Worm (Caenorhabditis elegans) whole organism, young adult: ENCODE results near the gene ZK105.13.

Source experiments
- B0336.3 ChIP-seq: fragments of 200-800 bp; sonication (Bioruptor generic); IDR thresholded peaks from 2 replicates; pipeline ENCODE4 v1.3.6; 2022; ENCODE audit warnings: missing genetic modification characterization, missing compliant biosample characterization
- F33H1.4 ChIP-seq: fragments of 200-800 bp; sonication (Bioruptor generic); IDR thresholded peaks from 2 replicates; pipeline ENCODE4 v1.3.6; 2022; ENCODE audit warnings: missing genetic modification reagents, missing genetic modification characterization, missing compliant biosample characterization
- F39B2.1 ChIP-seq: fragments of 200-800 bp; sonication (Bioruptor generic); IDR thresholded peaks from 2 replicates; pipeline ENCODE4 v1.3.6; 2022; ENCODE audit warnings: missing genetic modification reagents, missing genetic modification characterization, missing compliant biosample characterization
- F52B5.7 ChIP-seq: sonication (generic microtip); optimal IDR thresholded peaks from 2 replicates; lab custom pipeline; 2016; ENCODE audit warnings: mild to moderate bottlenecking, missing genetic modification characterization, missing compliant biosample characterization
- F55B11.4 ChIP-seq: sonication (generic microtip); optimal IDR thresholded peaks from 2 replicates; lab custom pipeline; 2016; ENCODE audit warnings: missing compliant biosample characterization, missing genetic modification characterization, borderline replicate concordance; ENCODE audit not compliant: insufficient read depth
- K12H6.12 ChIP-seq: fragments of 200-800 bp; sonication (Bioruptor generic); optimal IDR thresholded peaks from 2 replicates; lab custom pipeline; 2018; ENCODE audit warnings: mild to moderate bottlenecking, missing genetic modification characterization, missing compliant biosample characterization
- Y53G8AR.9 ChIP-seq: fragments of 200-800 bp; sonication (Bioruptor generic); conservative IDR thresholded peaks from 2 replicates; pipeline ENCODE4 v1.3.6; 2022; ENCODE audit warnings: missing genetic modification reagents, missing genetic modification characterization, missing compliant biosample characterization
- akir-1 ChIP-seq: fragments of 200-800 bp; sonication (Bioruptor generic); optimal IDR thresholded peaks from 2 replicates; lab custom pipeline; 2018; ENCODE audit warnings: mild to moderate bottlenecking, missing genetic modification characterization, moderate library complexity, missing compliant biosample characterization
- ama-1 ChIP-seq, 3 experiments: fragments of 150-350 bp in 1 of 3; sonication (generic microtip) in 2 of 3; optimal IDR thresholded peaks; 2 replicates each; lab custom pipeline; 2014 to 2018; ENCODE audit warnings: missing biosample characterization in 2 of 3, missing genetic modification characterization in 2 of 3, missing genetic modification reagents in 2 of 3
- attf-3 ChIP-seq: fragments of 200-800 bp; sonication (Bioruptor generic); conservative IDR thresholded peaks from 2 replicates; pipeline ENCODE4 v1.3.6; 2022; ENCODE audit warnings: missing genetic modification reagents, missing genetic modification characterization, missing compliant biosample characterization
- bed-1 ChIP-seq: fragments of 200-800 bp; sonication (Bioruptor generic); IDR thresholded peaks from 2 replicates; pipeline ENCODE4 v1.3.6; 2022; ENCODE audit warnings: missing genetic modification reagents, missing genetic modification characterization, missing compliant biosample characterization
- bed-2 ChIP-seq: fragments of 200-800 bp; sonication (Bioruptor generic); IDR thresholded peaks from 2 replicates; pipeline ENCODE4 v1.3.6; 2022; ENCODE audit warnings: missing genetic modification reagents, missing genetic modification characterization, missing compliant biosample characterization
- ccch-3 ChIP-seq: fragments of 200-800 bp; sonication (Bioruptor generic); optimal IDR thresholded peaks from 2 replicates; lab custom pipeline; 2018; ENCODE audit warnings: mild to moderate bottlenecking, missing genetic modification characterization, missing compliant biosample characterization
- cebp-2 ChIP-seq: fragments of 200-800 bp; sonication (Bioruptor generic); IDR thresholded peaks from 2 replicates; pipeline ENCODE4 v1.3.6; 2022; ENCODE audit warnings: missing genetic modification characterization, missing compliant biosample characterization
- ceh-27 ChIP-seq: fragments of 200-800 bp; sonication (Bioruptor generic); optimal IDR thresholded peaks from 2 replicates; lab custom pipeline; 2018; ENCODE audit warnings: mild to moderate bottlenecking, missing genetic modification characterization, moderate library complexity, missing compliant biosample characterization
- dox-1 ChIP-seq: fragments of 200-800 bp; sonication (Bioruptor generic); IDR thresholded peaks from 2 replicates; pipeline ENCODE4 v1.3.6; 2022; ENCODE audit warnings: missing genetic modification reagents, missing genetic modification characterization, missing compliant biosample characterization
- egl-18 ChIP-seq: fragments of 200-800 bp; sonication (Bioruptor generic); IDR thresholded peaks from 2 replicates; pipeline ENCODE4 v1.3.6; 2022; ENCODE audit warnings: missing genetic modification reagents, missing genetic modification characterization, missing compliant biosample characterization
- egl-44 ChIP-seq: fragments of 200-800 bp; sonication (Bioruptor generic); IDR thresholded peaks from 2 replicates; pipeline ENCODE4 v1.3.6; 2022; ENCODE audit warnings: missing genetic modification reagents, missing genetic modification characterization, missing compliant biosample characterization
- him-1 ChIP-seq: sonication (generic microtip); optimal IDR thresholded peaks from 2 replicates; lab custom pipeline; 2016; ENCODE audit warnings: missing genotype, missing genetic modification reagents, missing genetic modification characterization, missing compliant biosample characterization
- hmg-20 ChIP-seq: fragments of 200-800 bp; sonication (Bioruptor generic); IDR thresholded peaks from 2 replicates; pipeline ENCODE4 v1.3.6; 2022; ENCODE audit warnings: missing genetic modification reagents, missing genetic modification characterization, missing compliant biosample characterization
- lag-1 ChIP-seq: fragments of 200-800 bp; sonication (Bioruptor generic); IDR thresholded peaks from 2 replicates; pipeline ENCODE4 v1.3.6; 2022; ENCODE audit warnings: missing genetic modification reagents, missing genetic modification characterization, missing compliant biosample characterization
- let-607 ChIP-seq, 2 experiments: fragments of 200-800 bp in 1 of 2; sonication (Bioruptor generic) in 1 of 2; sonication (generic microtip) in 1 of 2; optimal IDR thresholded peaks; 2 replicates each; lab custom pipeline; 2016 to 2018; ENCODE audit warnings: mild to moderate bottlenecking in 2 of 2, missing compliant biosample characterization in 2 of 2, missing genetic modification characterization in 2 of 2, moderate library complexity in 2 of 2, missing genotype in 1 of 2
- lin-35 ChIP-seq, 3 experiments: fragments of 150-350 bp in 2 of 3; sonication (generic microtip) in 1 of 3; optimal IDR thresholded peaks; 2 replicates each; lab custom pipeline; 2014 to 2018; ENCODE audit warnings: missing biosample characterization in 3 of 3, missing genetic modification characterization in 3 of 3, missing genetic modification reagents in 3 of 3
- lin-40 ChIP-seq: sonication (generic microtip); optimal IDR thresholded peaks from 2 replicates; lab custom pipeline; 2016; ENCODE audit warnings: missing genetic modification characterization, mild to moderate bottlenecking, missing compliant biosample characterization, missing genotype, missing genetic modification reagents
- lsl-1 ChIP-seq: fragments of 200-800 bp; sonication (Bioruptor generic); optimal IDR thresholded peaks from 2 replicates; lab custom pipeline; 2018; ENCODE audit warnings: mild to moderate bottlenecking, missing genetic modification characterization, moderate library complexity, missing compliant biosample characterization
- lsy-27 ChIP-seq: sonication (generic microtip); optimal IDR thresholded peaks from 2 replicates; lab custom pipeline; 2017; ENCODE audit warnings: missing genetic modification characterization, mild to moderate bottlenecking, missing compliant biosample characterization, antibody characterized with exemption, missing genotype, borderline replicate concordance; ENCODE audit not compliant: insufficient read depth
- madf-10 ChIP-seq: sonication (generic microtip); optimal IDR thresholded peaks from 2 replicates; lab custom pipeline; 2016; ENCODE audit warnings: mild to moderate bottlenecking, missing genetic modification characterization, missing compliant biosample characterization
- madf-8 ChIP-seq: fragments of 200-800 bp; sonication (Bioruptor generic); conservative IDR thresholded peaks from 2 replicates; pipeline ENCODE4 v1.3.6; 2022; ENCODE audit warnings: missing genetic modification reagents, missing genetic modification characterization, missing compliant biosample characterization
- mcd-1 ChIP-seq: fragments of 200-800 bp; sonication (Bioruptor generic); IDR thresholded peaks from 2 replicates; pipeline ENCODE4 v1.3.6; 2022; ENCODE audit warnings: missing genetic modification reagents, missing genetic modification characterization, missing compliant biosample characterization
- nfya-2 ChIP-seq: fragments of 200-800 bp; sonication (Bioruptor generic); IDR thresholded peaks from 2 replicates; pipeline ENCODE4 v1.3.6; 2022; ENCODE audit warnings: missing genetic modification reagents, missing genetic modification characterization, missing compliant biosample characterization
- nfyb-1 ChIP-seq: fragments of 200-800 bp; sonication (Bioruptor generic); IDR thresholded peaks from 2 replicates; pipeline ENCODE4 v1.3.6; 2022; ENCODE audit warnings: missing genetic modification reagents, missing genetic modification characterization, missing compliant biosample characterization
- nhr-27 ChIP-seq: fragments of 200-800 bp; sonication (Bioruptor generic); optimal IDR thresholded peaks from 2 replicates; lab custom pipeline; 2018; ENCODE audit warnings: mild to moderate bottlenecking, missing genetic modification characterization, moderate library complexity, missing compliant biosample characterization
- nhr-80 ChIP-seq: sonication (generic microtip); optimal IDR thresholded peaks from 2 replicates; lab custom pipeline; 2016; ENCODE audit warnings: missing genetic modification characterization, missing compliant biosample characterization
- pha-4 ChIP-seq: fragments of 150-350 bp; sonication (generic microtip); optimal IDR thresholded peaks from 2 replicates; lab custom pipeline; 2014; ENCODE audit warnings: missing biosample characterization, missing genetic modification reagents, missing genetic modification characterization
- sdz-38 ChIP-seq: sonication (generic microtip); optimal IDR thresholded peaks from 2 replicates; lab custom pipeline; 2016; ENCODE audit warnings: missing genotype, missing genetic modification characterization, missing compliant biosample characterization
- sea-2 ChIP-seq: fragments of 200-800 bp; sonication (Bioruptor generic); IDR thresholded peaks from 2 replicates; pipeline ENCODE4 v1.3.6; 2022; ENCODE audit warnings: missing genetic modification characterization, missing compliant biosample characterization
- snpc-1.3 ChIP-seq: sonication (generic microtip); optimal IDR thresholded peaks from 2 replicates; lab custom pipeline; 2017; ENCODE audit warnings: missing genetic modification characterization, mild to moderate bottlenecking, missing compliant biosample characterization, antibody characterized with exemption, moderate library complexity, missing genotype, missing genetic modification reagents; ENCODE audit not compliant: insufficient read depth
- snpc-3.4 ChIP-seq: sonication (generic microtip); optimal IDR thresholded peaks from 2 replicates; lab custom pipeline; 2017; ENCODE audit warnings: missing genetic modification characterization, mild to moderate bottlenecking, missing compliant biosample characterization, antibody characterized with exemption, moderate library complexity, missing genotype, missing genetic modification reagents
- somi-1 ChIP-seq: fragments of 200-800 bp; sonication (Bioruptor generic); optimal IDR thresholded peaks from 2 replicates; lab custom pipeline; 2018; ENCODE audit warnings: mild to moderate bottlenecking, missing genetic modification characterization, missing compliant biosample characterization
- zfh-2 ChIP-seq: fragments of 200-800 bp; sonication (Bioruptor generic); conservative IDR thresholded peaks from 2 replicates; pipeline ENCODE4 v1.3.6; 2022; ENCODE audit warnings: missing genetic modification reagents, missing genetic modification characterization, missing compliant biosample characterization
- ztf-6 ChIP-seq: fragments of 200-800 bp; sonication (Bioruptor generic); IDR thresholded peaks from 2 replicates; pipeline ENCODE4 v1.3.6; 2022; ENCODE audit warnings: missing genetic modification reagents, missing genetic modification characterization, missing compliant biosample characterization

The ZK105.13 gene

ce11 chrV:7713072-7713471, at the start of gene ZK105.13:
Gene ZK105.13, minus strand, starts transcription at chrV:7713172.
- no peak for TF ChIP-seq him-1 (tag; lab: Kevin White, UChicago)
- no peak for TF ChIP-seq lag-1 (GFP tag; lab: Robert Waterston, UW)
- no peak for TF ChIP-seq akir-1 (GFP tag; lab: Kevin White, UChicago)
- no peak for TF ChIP-seq sdz-38 (tag; lab: Kevin White, UChicago)
- TF ChIP-seq zfh-2, result no peak
- TF ChIP-seq snpc-3.4 (tag; lab: Kevin White, UChicago), result no peak
- no peak for TF ChIP-seq egl-18
- no peak for TF ChIP-seq lsl-1
- no peak for TF ChIP-seq dox-1 (GFP tag; lab: Robert Waterston, UW)
- no peak for TF ChIP-seq mcd-1 (GFP tag; lab: Robert Waterston, UW)
- no peak for TF ChIP-seq hmg-20 (GFP tag; lab: Robert Waterston, UW)
- no peak for TF ChIP-seq F55B11.4
- no peak for TF ChIP-seq snpc-1.3
- TF ChIP-seq nhr-27 (tag; lab: Kevin White, UChicago), result no peak
- TF ChIP-seq nhr-80 (tag; lab: Kevin White, UChicago), result no peak
- no peak for TF ChIP-seq lsy-27 (tag; lab: Kevin White, UChicago)
- no peak for TF ChIP-seq bed-2 (GFP tag; lab: Robert Waterston, UW)
- TF ChIP-seq lin-40, result no peak

- 0 out of 2 replicates have a peak, but pooled peaks have one; percentile 1 for TF ChIP-seq Y53G8AR.9 (GFP tag; lab: Robert Waterston, UW)
- no peak for TF ChIP-seq nfya-2
- no peak for TF ChIP-seq egl-44 (GFP tag; lab: Robert Waterston, UW)
- no peak for TF ChIP-seq sea-2 (GFP tag; lab: Robert Waterston, UW)
- no peak for TF ChIP-seq pha-4 (tag; lab: Kevin White, UChicago)
- no peak for TF ChIP-seq B0336.3
- TF ChIP-seq, all 124 proteins: peak for 1
These were observed 48.9 kb upstream of the ZK105.13 start for ce11 chrV:7761906-7762305.

ce11 chrV:7760174-7760573, 47.2 kb upstream of the ZK105.13 start, which contains the start of gene hint-3:
Gene hint-3, plus strand, starts transcription at chrV:7760474.
- TF ChIP-seq nhr-80 (tag; lab: Kevin White, UChicago) (peak; percentile 28), sea-2 (GFP tag; lab: Robert Waterston, UW) (no peak), snpc-3.4 (tag; lab: Kevin White, UChicago) (no peak), pha-4 (tag; lab: Kevin White, UChicago) (no peak), attf-3 (GFP tag; lab: Robert Waterston, UW) (no peak), nfyb-1 (GFP tag; lab: Robert Waterston, UW) (no peak)
- TF ChIP-seq, all 124 proteins: peak for 1

ce11 chrV:7759270-7759669, 46.3 kb upstream of the ZK105.13 start:
- TF ChIP-seq B0336.3 (no peak), lin-40 (peak; percentile 33), lin-35 (GFP tag; optimal IDR thresholded peaks at IDR 0.05; lab: Kevin White, UChicago) (peak in 1 of 3 experiments; percentile 5), egl-18 (no peak), K12H6.12 (tag; lab: Kevin White, UChicago) (peak; percentile 73), ceh-27 (GFP tag; lab: Kevin White, UChicago) (peak; percentile 44), somi-1 (GFP tag; lab: Kevin White, UChicago) (peak; percentile 61)

ce11 chrV:7755991-7756390, 43.0 kb upstream of the ZK105.13 start:
- TF ChIP-seq hmg-20 (GFP tag; lab: Robert Waterston, UW) (no peak), let-607 (tag; optimal IDR thresholded peaks at IDR 0.05; lab: Kevin White, UChicago) (no peak), ama-1 (optimal IDR thresholded peaks at IDR 0.05; lab: Kevin White, UChicago) (no peak), ama-1 (GFP tag; optimal IDR thresholded peaks at IDR 0.05; lab: Kevin White, UChicago) (no peak), ccch-3 (GFP tag; lab: Kevin White, UChicago) (no peak), pha-4 (tag; lab: Kevin White, UChicago) (no peak), zfh-2 (no peak), F33H1.4 (GFP tag; lab: Robert Waterston, UW) (no peak), F39B2.1 (GFP tag; lab: Robert Waterston, UW) (no peak), madf-10 (tag; lab: Kevin White, UChicago) (no peak), nhr-80 (tag; lab: Kevin White, UChicago) (no peak), F52B5.7 (tag; lab: Kevin White, UChicago) (no peak), cebp-2 (GFP tag; lab: Robert Waterston, UW) (no peak), ztf-6 (no peak), madf-8 (GFP tag; lab: Robert Waterston, UW) (no peak), bed-1 (GFP tag; lab: Robert Waterston, UW) (no peak)
